Worm (Caenorhabditis elegans): ENCODE results near the gene str-140.

- TF ChIP-seq zag-1 (tag; optimal IDR thresholded peaks at IDR 0.05) = no peak
- no peak for TF ChIP-seq ceh-9 (tag; optimal IDR thresholded peaks at IDR 0.05)
- no peak for TF ChIP-seq fkh-10 (GFP tag; optimal IDR thresholded peaks at IDR 0.05)
- no peak for TF ChIP-seq jun-1 (tag; optimal IDR thresholded peaks at IDR 0.05)
- TF ChIP-seq lin-39 (tag; optimal IDR thresholded peaks at IDR 0.05) = no peak
- no peak for TF ChIP-seq pha-4 (tag; optimal IDR thresholded peaks at IDR 0.05)
- no peak for TF ChIP-seq ZK546.5 (tag; optimal IDR thresholded peaks at IDR 0.05)
- no peak for TF ChIP-seq pqm-1 (tag; optimal IDR thresholded peaks at IDR 0.05)
- TF ChIP-seq ceh-28 (tag; optimal IDR thresholded peaks at IDR 0.05) = no peak
- no peak for TF ChIP-seq elt-3 (tag; optimal IDR thresholded peaks at IDR 0.05)
- TF ChIP-seq unc-62 (GFP tag; optimal IDR thresholded peaks at IDR 0.05) = no peak
- no peak for TF ChIP-seq nhr-28 (tag; optimal IDR thresholded peaks at IDR 0.05)
- no peak for TF ChIP-seq sea-2 (GFP tag; optimal IDR thresholded peaks at IDR 0.05)
These were observed 13.6 kb downstream of the str-140 start, which contains the start of gene ZC513.2 for ce11 chrV:8054130-8054529.

Measured in whole organism, L3 larva.